Worm (Caenorhabditis elegans) whole organism, L1 larva: Measurements from ENCODE around the gene F58B3.4.
A peak's percentile ranks its signal among the peaks of the same experiment; 100 is the strongest.

Experiments
- C16A3.4 ChIP-seq: fragments of 150-350 bp; optimal IDR thresholded peaks from 2 replicates; lab custom pipeline; 2014; ENCODE audit warnings: missing biosample characterization, missing genetic modification characterization
- F16B12.6 ChIP-seq: fragments of 150-350 bp; optimal IDR thresholded peaks from 2 replicates; lab custom pipeline; 2014; ENCODE audit warnings: missing biosample characterization, missing genetic modification characterization
- aly-2 ChIP-seq: fragments of 150-350 bp; optimal IDR thresholded peaks from 2 replicates; lab custom pipeline; 2014; ENCODE audit warnings: missing biosample characterization, missing genetic modification characterization
- ama-1 ChIP-seq: fragments of 150-350 bp; optimal IDR thresholded peaks from 2 replicates; lab custom pipeline; 2014
- blmp-1 ChIP-seq: fragments of 150-350 bp; optimal IDR thresholded peaks from 2 replicates; lab custom pipeline; 2014; ENCODE audit warnings: missing biosample characterization, missing genetic modification characterization
- ceh-8 ChIP-seq: fragments of 200-800 bp; sonication (Bioruptor generic); optimal IDR thresholded peaks from 2 replicates; lab custom pipeline; 2018; ENCODE audit warnings: mild to moderate bottlenecking, missing genetic modification characterization, moderate library complexity, missing compliant biosample characterization
- ceh-90 ChIP-seq: sonication (generic microtip); optimal IDR thresholded peaks from 2 replicates; lab custom pipeline; 2016; ENCODE audit warnings: missing genetic modification characterization, missing compliant biosample characterization
- dpl-1 ChIP-seq, 3 experiments: fragments of 150-350 bp in 2 of 3; sonication (generic microtip) in 1 of 3; optimal IDR thresholded peaks; 2 replicates each; lab custom pipeline; 2014 to 2017; ENCODE audit warnings: missing biosample characterization in 3 of 3, missing genetic modification characterization in 3 of 3, missing genetic modification reagents in 3 of 3
- efl-1 ChIP-seq, 4 experiments: fragments of 150-350 bp; optimal IDR thresholded peaks in 3 of 4; peaks in 1 of 4; 1 replicate in 1 of 4; 2 replicates in 3 of 4; lab custom pipeline; 2014; ENCODE audit warnings: missing biosample characterization in 2 of 4, missing genetic modification characterization in 2 of 4, missing genetic modification reagents in 2 of 4
- egl-27 ChIP-seq, 2 experiments: fragments of 150-350 bp in 1 of 2; sonication (generic microtip); optimal IDR thresholded peaks; 3 replicates each; lab custom pipeline; 2017 to 2018; ENCODE audit warnings: missing biosample characterization in 2 of 2, missing genetic modification characterization in 2 of 2, missing genetic modification reagents in 2 of 2
- elt-2 ChIP-seq: sonication (generic microtip); optimal IDR thresholded peaks from 2 replicates; lab custom pipeline; 2016; ENCODE audit warnings: missing genetic modification characterization, mild to moderate bottlenecking, inconsistent platforms, missing compliant biosample characterization, missing genetic modification reagents
- elt-3 ChIP-seq, 6 experiments: fragments of 150-350 bp in 1 of 6; sonication (generic microtip); optimal IDR thresholded peaks; 2 replicates each; lab custom pipeline; 2017 to 2018; ENCODE audit warnings: missing biosample characterization in 6 of 6, missing genetic modification characterization in 6 of 6, inconsistent platforms in 1 of 6
- fkh-10 ChIP-seq: sonication (generic microtip); optimal IDR thresholded peaks from 2 replicates; lab custom pipeline; 2017; ENCODE audit warnings: missing biosample characterization, missing genetic modification reagents, missing genetic modification characterization
- fkh-8 ChIP-seq: sonication (generic microtip); optimal IDR thresholded peaks from 2 replicates; lab custom pipeline; 2016; ENCODE audit warnings: mild to moderate bottlenecking, missing genetic modification characterization, missing compliant biosample characterization
- hlh-17 ChIP-seq: fragments of 200-800 bp; sonication (Bioruptor generic); optimal IDR thresholded peaks from 2 replicates; lab custom pipeline; 2018; ENCODE audit warnings: missing genetic modification characterization, mild to moderate bottlenecking, missing compliant biosample characterization, moderate library complexity, borderline replicate concordance
- hlh-4 ChIP-seq: sonication (generic microtip); optimal IDR thresholded peaks from 2 replicates; lab custom pipeline; 2016; ENCODE audit warnings: mild to moderate bottlenecking, missing genetic modification characterization, missing compliant biosample characterization
- lin-14 ChIP-seq: fragments of 200-800 bp; sonication (Bioruptor generic); optimal IDR thresholded peaks from 2 replicates; lab custom pipeline; 2018; ENCODE audit warnings: mild to moderate bottlenecking, missing genetic modification characterization, moderate library complexity, missing compliant biosample characterization
- lin-35 ChIP-seq, 2 experiments: fragments of 150-350 bp; optimal IDR thresholded peaks; 2 replicates each; lab custom pipeline; 2014; ENCODE audit warnings: missing biosample characterization in 2 of 2, missing genetic modification characterization in 2 of 2, missing genetic modification reagents in 2 of 2
- lir-3 ChIP-seq: sonication (generic microtip); optimal IDR thresholded peaks from 2 replicates; lab custom pipeline; 2016; ENCODE audit warnings: mild to moderate bottlenecking, missing genetic modification characterization, moderate library complexity, missing compliant biosample characterization; ENCODE audit not compliant: poor library complexity
- lsy-2 ChIP-seq, 2 experiments: fragments of 150-350 bp; optimal IDR thresholded peaks; 2 replicates each; lab custom pipeline; 2014; ENCODE audit warnings: missing biosample characterization in 2 of 2, missing genetic modification characterization in 2 of 2
- mab-9 ChIP-seq: fragments of 200-800 bp; sonication (Bioruptor generic); IDR thresholded peaks from 2 replicates; pipeline ENCODE4 v1.3.6; 2022; ENCODE audit warnings: missing genetic modification reagents, missing genetic modification characterization, missing compliant biosample characterization
- mdl-1 ChIP-seq, 2 experiments: fragments of 150-350 bp; optimal IDR thresholded peaks; 2 replicates each; lab custom pipeline; 2014 to 2017; ENCODE audit warnings: missing biosample characterization in 2 of 2, missing genetic modification characterization in 2 of 2, inconsistent platforms in 1 of 2
- mep-1 ChIP-seq: fragments of 150-350 bp; optimal IDR thresholded peaks from 2 replicates; lab custom pipeline; 2014; ENCODE audit warnings: missing biosample characterization, missing genetic modification characterization
- nhr-19 ChIP-seq: fragments of 200-800 bp; sonication (Bioruptor generic); conservative IDR thresholded peaks from 2 replicates; pipeline ENCODE4 v1.3.6; 2022; ENCODE audit warnings: missing genetic modification characterization, missing compliant biosample characterization
- nhr-20 ChIP-seq: sonication (generic microtip); optimal IDR thresholded peaks from 2 replicates; lab custom pipeline; 2016; ENCODE audit warnings: mild to moderate bottlenecking, missing genetic modification characterization, missing compliant biosample characterization
- nhr-47 ChIP-seq: sonication (generic microtip); optimal IDR thresholded peaks from 2 replicates; lab custom pipeline; 2016; ENCODE audit warnings: mild to moderate bottlenecking, missing genetic modification characterization, moderate library complexity, missing compliant biosample characterization
- nhr-71 ChIP-seq: sonication (generic microtip); optimal IDR thresholded peaks from 2 replicates; lab custom pipeline; 2016; ENCODE audit warnings: mild to moderate bottlenecking, missing genetic modification characterization, moderate library complexity, missing compliant biosample characterization
- nhr-77 ChIP-seq: fragments of 150-350 bp; optimal IDR thresholded peaks from 2 replicates; lab custom pipeline; 2014; ENCODE audit warnings: missing biosample characterization, missing genetic modification characterization
- nhr-85 ChIP-seq: sonication (generic microtip); peaks from one replicate; lab custom pipeline; 2016; ENCODE audit warnings: missing genetic modification characterization, inconsistent platforms, missing compliant biosample characterization
- nhr-90 ChIP-seq: sonication (generic microtip); optimal IDR thresholded peaks from 2 replicates; lab custom pipeline; 2016; ENCODE audit warnings: mild to moderate bottlenecking, missing genetic modification characterization, missing compliant biosample characterization; ENCODE audit not compliant: poor library complexity
- pqm-1 ChIP-seq: sonication (generic microtip); optimal IDR thresholded peaks from 3 replicates; lab custom pipeline; 2017; ENCODE audit warnings: missing biosample characterization, missing genetic modification characterization
- rnt-1 ChIP-seq: sonication (generic microtip); optimal IDR thresholded peaks from 2 replicates; lab custom pipeline; 2016; ENCODE audit warnings: mild to moderate bottlenecking, missing genetic modification characterization, moderate library complexity, missing compliant biosample characterization
- snu-23 ChIP-seq: sonication (generic microtip); optimal IDR thresholded peaks from 2 replicates; lab custom pipeline; 2016; ENCODE audit warnings: missing genetic modification characterization, missing compliant biosample characterization
- sox-4 ChIP-seq: sonication (generic microtip); optimal IDR thresholded peaks from 2 replicates; lab custom pipeline; 2016; ENCODE audit warnings: missing genetic modification characterization, missing compliant biosample characterization
- swsn-7 ChIP-seq: sonication (generic microtip); optimal IDR thresholded peaks from 2 replicates; lab custom pipeline; 2016; ENCODE audit warnings: missing genetic modification characterization, missing compliant biosample characterization
- tbx-2 ChIP-seq: sonication (generic microtip); optimal IDR thresholded peaks from 2 replicates; lab custom pipeline; 2016; ENCODE audit warnings: missing genetic modification characterization, missing compliant biosample characterization
- unc-130 ChIP-seq: fragments of 150-350 bp; optimal IDR thresholded peaks from 2 replicates; lab custom pipeline; 2017; ENCODE audit warnings: missing biosample characterization, missing genetic modification characterization, inconsistent platforms
- unc-30 ChIP-seq: sonication (generic microtip); optimal IDR thresholded peaks from 2 replicates; lab custom pipeline; 2017; ENCODE audit warnings: missing biosample characterization, missing genetic modification characterization
- xbp-1 ChIP-seq: sonication (generic microtip); optimal IDR thresholded peaks from 2 replicates; lab custom pipeline; 2016; ENCODE audit warnings: missing genetic modification characterization, missing compliant biosample characterization
- zip-4 ChIP-seq: fragments of 200-800 bp; sonication (Bioruptor generic); optimal IDR thresholded peaks from 2 replicates; lab custom pipeline; 2018; ENCODE audit warnings: mild to moderate bottlenecking, missing genetic modification characterization, moderate library complexity, missing compliant biosample characterization
- ztf-4 ChIP-seq: fragments of 150-350 bp; optimal IDR thresholded peaks from 2 replicates; lab custom pipeline; 2014; ENCODE audit warnings: missing biosample characterization, missing genetic modification characterization

Gene F58B3.4

ce11 chrIV:11643829-11644228 lies 12.2 kb upstream of the F58B3.4 start, which contains the start of gene prx-2:
Gene prx-2, plus strand, starts transcription at chrIV:11644129.
- TF ChIP-seq F16B12.6 (no peak), zip-4 (GFP tag; lab: Kevin White, UChicago) (no peak), blmp-1 (no peak), ztf-4 (tag; lab: Kevin White, UChicago) (no peak), lsy-2 (tag; optimal IDR thresholded peaks at IDR 0.05; lab: Kevin White, UChicago) (no peak), fkh-8 (tag; lab: Kevin White, UChicago) (no peak), aly-2 (tag; lab: Kevin White, UChicago) (no peak), swsn-7 (tag; lab: Kevin White, UChicago) (no peak), nhr-85 (tag; lab: Kevin White, UChicago) (no peak), nhr-47 (tag; lab: Kevin White, UChicago) (no peak)

ce11 chrIV:11641802-11642201 lies 10.2 kb upstream of the F58B3.4 start, which contains the start of gene ZK809.1:
Gene ZK809.1, plus strand, starts transcription at chrIV:11642102.
- TF ChIP-seq lir-3 (tag; lab: Kevin White, UChicago) (no peak), nhr-19 (GFP tag; lab: Robert Waterston, UW) (no peak), lsy-2 (tag; optimal IDR thresholded peaks at IDR 0.05; lab: Kevin White, UChicago) (no peak), ceh-90 (tag; lab: Kevin White, UChicago) (no peak), C16A3.4 (tag; lab: Kevin White, UChicago) (no peak), sox-4 (tag; lab: Kevin White, UChicago) (no peak), mab-9 (GFP tag; lab: Robert Waterston, UW) (no peak), unc-30 (no peak)

ce11 chrIV:11640915-11641314 lies 9.3 kb upstream of the F58B3.4 start, which contains the start of gene ttr-50:
Gene ttr-50, minus strand, starts transcription at chrIV:11641015.
- TF ChIP-seq nhr-77 (no peak), hlh-17 (GFP tag; lab: Kevin White, UChicago) (no peak)

- peak; percentile 14 for TF ChIP-seq nhr-71
- TF ChIP-seq hlh-4 (tag; lab: Kevin White, UChicago) = no peak
- TF ChIP-seq blmp-1 = no peak
- peak; percentile 9 for TF ChIP-seq elt-2
These were observed 6.4 kb upstream of the F58B3.4 start, which contains the start of gene rbm-17 for ce11 chrIV:11638016-11638415. Gene rbm-17, plus strand, starts transcription at chrIV:11638316.

- TF ChIP-seq nhr-20 (tag; lab: Kevin White, UChicago) = peak; percentile 89
- TF ChIP-seq blmp-1 = peak; percentile 76
- TF ChIP-seq nhr-19 (GFP tag; lab: Robert Waterston, UW) = peak; percentile 77
- peak; percentile 84 for TF ChIP-seq snu-23
- TF ChIP-seq nhr-90 (tag; lab: Kevin White, UChicago) = peak; percentile 30
- TF ChIP-seq dpl-1 (GFP tag; optimal IDR thresholded peaks at IDR 0.05; lab: Kevin White, UChicago) = peak in 2 of 3 experiments; percentile 15 to 45
- TF ChIP-seq pqm-1 (tag; lab: Kevin White, UChicago) = no peak
- TF ChIP-seq mdl-1 (tag; optimal IDR thresholded peaks at IDR 0.05; lab: Kevin White, UChicago) = peak in 1 of 2 experiments; percentile 91
- TF ChIP-seq fkh-10 (GFP tag; lab: Kevin White, UChicago) = no peak
- TF ChIP-seq nhr-71 = peak; percentile 77
- peak; percentile 73 for TF ChIP-seq mep-1 (tag; lab: Kevin White, UChicago)
- no peak for TF ChIP-seq egl-27 (tag; optimal IDR thresholded peaks at IDR 0.05; lab: Kevin White, UChicago)
- peak; percentile 53 for TF ChIP-seq rnt-1 (tag; lab: Kevin White, UChicago)
- TF ChIP-seq ama-1 = no peak
- TF ChIP-seq efl-1 (optimal IDR thresholded peaks at IDR 0.05; lab: Kevin White, UChicago) = peak in 1 of 2 experiments; percentile 33
- peak; percentile 7 to 39 for TF ChIP-seq efl-1 (GFP tag; optimal IDR thresholded peaks at IDR 0.05 in 1 of 2; lab: Kevin White, UChicago)
- TF ChIP-seq elt-3 (tag; optimal IDR thresholded peaks at IDR 0.05; lab: Kevin White, UChicago) = peak in 2 of 6 experiments; percentile 16 to 67
- no peak for TF ChIP-seq sox-4 (tag; lab: Kevin White, UChicago)
- peak; percentile 66 for TF ChIP-seq ztf-4 (tag; lab: Kevin White, UChicago)
- TF ChIP-seq lin-35 (GFP tag; optimal IDR thresholded peaks at IDR 0.05; lab: Kevin White, UChicago) = peak; percentile 22 to 71
- peak; percentile 10 for TF ChIP-seq xbp-1 (tag; lab: Kevin White, UChicago)
- TF ChIP-seq C16A3.4 (tag; lab: Kevin White, UChicago) = peak; percentile 53
- peak; percentile 54 for TF ChIP-seq unc-130 (tag; lab: Kevin White, UChicago)
- TF ChIP-seq lir-3 (tag; lab: Kevin White, UChicago) = peak; percentile 54
- TF ChIP-seq swsn-7 (tag; lab: Kevin White, UChicago) = peak; percentile 6
- TF ChIP-seq lsy-2 (tag; optimal IDR thresholded peaks at IDR 0.05; lab: Kevin White, UChicago) = peak; percentile 26 to 65
- peak; percentile 16 for TF ChIP-seq tbx-2
- TF ChIP-seq ceh-8 = no peak
- peak; percentile 70 for TF ChIP-seq lin-14 (GFP tag; lab: Kevin White, UChicago)
These were observed 4.7 kb upstream of the F58B3.4 start, which contains the start of gene F58B3.6 for ce11 chrIV:11636409-11636723. Gene F58B3.6, plus strand, starts transcription at chrIV:11636648.
